Worm (Caenorhabditis elegans) whole organism, L1 larva: Measurements from ENCODE around the gene F58G6.7.

Experiments
- dsc-1 ChIP-seq: sonication (generic microtip); optimal IDR thresholded peaks from 2 replicates; lab custom pipeline; 2016; ENCODE audit warnings: mild to moderate bottlenecking, missing genetic modification characterization, missing compliant biosample characterization
- nhr-11 ChIP-seq: fragments of 150-350 bp; optimal IDR thresholded peaks from 2 replicates; lab custom pipeline; 2014; ENCODE audit warnings: missing biosample characterization, missing genetic modification characterization
- nhr-237 ChIP-seq: fragments of 150-350 bp; optimal IDR thresholded peaks from 2 replicates; lab custom pipeline; 2014; ENCODE audit warnings: missing biosample characterization, missing genetic modification characterization
- nhr-47 ChIP-seq: sonication (generic microtip); optimal IDR thresholded peaks from 2 replicates; lab custom pipeline; 2016; ENCODE audit warnings: mild to moderate bottlenecking, missing genetic modification characterization, moderate library complexity, missing compliant biosample characterization
- nhr-76 ChIP-seq: sonication (generic microtip); optimal IDR thresholded peaks from 2 replicates; lab custom pipeline; 2017; ENCODE audit warnings: missing biosample characterization, missing genetic modification characterization
- pqm-1 ChIP-seq: sonication (generic microtip); optimal IDR thresholded peaks from 3 replicates; lab custom pipeline; 2017; ENCODE audit warnings: missing biosample characterization, missing genetic modification characterization
- snu-23 ChIP-seq: sonication (generic microtip); optimal IDR thresholded peaks from 2 replicates; lab custom pipeline; 2016; ENCODE audit warnings: missing genetic modification characterization, missing compliant biosample characterization

DNA sequence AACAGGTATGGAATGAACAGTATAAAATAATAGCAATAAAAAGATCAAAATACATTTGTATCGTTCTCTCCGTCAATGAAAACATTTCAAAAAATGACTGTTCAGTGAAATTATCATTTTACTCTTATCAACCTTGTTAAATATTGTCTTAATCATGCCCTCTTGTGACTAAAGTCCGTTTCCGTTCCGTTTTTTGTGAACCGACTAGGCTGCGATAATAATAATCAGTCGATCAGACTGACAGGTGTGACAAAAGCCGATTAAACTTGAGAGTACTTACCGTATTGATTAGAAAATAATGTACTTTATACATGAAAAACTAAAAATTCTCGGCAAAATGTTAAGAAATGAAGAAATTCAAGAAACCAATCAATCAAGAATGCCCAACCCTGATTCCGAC, 28.4 kb downstream of the F58G6.7 start, which contains the start of gene ins-7:
- no peak for TF ChIP-seq nhr-76 (tag; lab: Kevin White, UChicago)
- TF ChIP-seq nhr-11 (tag; lab: Kevin White, UChicago), result no peak
- TF ChIP-seq dsc-1 (tag; lab: Kevin White, UChicago), result no peak
- TF ChIP-seq pqm-1 (tag; lab: Kevin White, UChicago), result no peak
- no peak for TF ChIP-seq nhr-47
- TF ChIP-seq snu-23 (GFP tag; lab: Kevin White, UChicago), result no peak
- TF ChIP-seq nhr-237 (tag; lab: Kevin White, UChicago), result no peak
